Worm (Caenorhabditis elegans) whole organism, young adult: ENCODE data around the gene F09A5.2.
A peak's percentile ranks its signal among the peaks of the same experiment; 100 is the strongest.

ENCODE experiments used
- B0019.2 ChIP-seq: fragments of 200-800 bp; sonication (Bioruptor generic); conservative IDR thresholded peaks from 2 replicates; pipeline ENCODE4 v1.3.6; 2022; ENCODE audit warnings: missing genetic modification reagents, missing genetic modification characterization, missing compliant biosample characterization
- C06A6.2 ChIP-seq: fragments of 200-800 bp; sonication (Bioruptor generic); conservative IDR thresholded peaks from 2 replicates; pipeline ENCODE4 v1.3.6; 2022; ENCODE audit warnings: missing genetic modification characterization, missing compliant biosample characterization
- C17E4.6 ChIP-seq: fragments of 200-800 bp; sonication (Bioruptor generic); IDR thresholded peaks from 2 replicates; pipeline ENCODE4 v1.3.6; 2022; ENCODE audit warnings: missing genetic modification reagents, missing genetic modification characterization, missing compliant biosample characterization
- F33H1.4 ChIP-seq: fragments of 200-800 bp; sonication (Bioruptor generic); IDR thresholded peaks from 2 replicates; pipeline ENCODE4 v1.3.6; 2022; ENCODE audit warnings: missing genetic modification reagents, missing genetic modification characterization, missing compliant biosample characterization
- F52B5.7 ChIP-seq: sonication (generic microtip); optimal IDR thresholded peaks from 2 replicates; lab custom pipeline; 2016; ENCODE audit warnings: mild to moderate bottlenecking, missing genetic modification characterization, missing compliant biosample characterization
- T07F8.4 ChIP-seq: sonication (generic microtip); optimal IDR thresholded peaks from 2 replicates; lab custom pipeline; 2016; ENCODE audit warnings: mild to moderate bottlenecking, missing genetic modification characterization, moderate library complexity, missing compliant biosample characterization
- ama-1 ChIP-seq, 3 experiments: fragments of 150-350 bp in 1 of 3; sonication (generic microtip) in 2 of 3; optimal IDR thresholded peaks; 2 replicates each; lab custom pipeline; 2014 to 2018; ENCODE audit warnings: missing biosample characterization in 2 of 3, missing genetic modification characterization in 2 of 3, missing genetic modification reagents in 2 of 3
- aptf-2 ChIP-seq: fragments of 200-800 bp; sonication (Bioruptor generic); conservative IDR thresholded peaks from 2 replicates; pipeline ENCODE4 v1.3.6; 2022; ENCODE audit warnings: missing genetic modification reagents, missing genetic modification characterization, missing compliant biosample characterization
- athp-1 ChIP-seq: sonication (generic microtip); optimal IDR thresholded peaks from 2 replicates; lab custom pipeline; 2017; ENCODE audit warnings: mild to moderate bottlenecking, missing genetic modification characterization, missing compliant biosample characterization
- attf-6 ChIP-seq: fragments of 200-800 bp; sonication (Bioruptor generic); IDR thresholded peaks from 2 replicates; pipeline ENCODE4 v1.3.6; 2022; ENCODE audit warnings: missing genetic modification reagents, missing genetic modification characterization, missing compliant biosample characterization
- bed-2 ChIP-seq: fragments of 200-800 bp; sonication (Bioruptor generic); IDR thresholded peaks from 2 replicates; pipeline ENCODE4 v1.3.6; 2022; ENCODE audit warnings: missing genetic modification reagents, missing genetic modification characterization, missing compliant biosample characterization
- ccch-3 ChIP-seq: fragments of 200-800 bp; sonication (Bioruptor generic); optimal IDR thresholded peaks from 2 replicates; lab custom pipeline; 2018; ENCODE audit warnings: mild to moderate bottlenecking, missing genetic modification characterization, missing compliant biosample characterization
- cebp-1 ChIP-seq, 2 experiments: fragments of 200-800 bp in 1 of 2; sonication (Bioruptor generic) in 1 of 2; sonication (generic microtip) in 1 of 2; IDR thresholded peaks in 1 of 2; optimal IDR thresholded peaks in 1 of 2; 2 replicates each; pipeline versions ENCODE4 v1.3.6 to Lab custom; 2017 to 2022; ENCODE audit warnings: missing compliant biosample characterization in 2 of 2, missing genetic modification characterization in 2 of 2, mild to moderate bottlenecking in 1 of 2, missing genetic modification reagents in 1 of 2, moderate library complexity in 1 of 2
- cebp-2 ChIP-seq: fragments of 200-800 bp; sonication (Bioruptor generic); IDR thresholded peaks from 2 replicates; pipeline ENCODE4 v1.3.6; 2022; ENCODE audit warnings: missing genetic modification characterization, missing compliant biosample characterization
- ceh-100 ChIP-seq: fragments of 200-800 bp; sonication (Bioruptor generic); IDR thresholded peaks from 2 replicates; pipeline ENCODE4 v1.3.6; 2022; ENCODE audit warnings: missing genetic modification reagents, missing genetic modification characterization, missing compliant biosample characterization
- ceh-58 ChIP-seq: fragments of 200-800 bp; sonication (Bioruptor generic); IDR thresholded peaks from 2 replicates; pipeline ENCODE4 v1.3.6; 2022; ENCODE audit warnings: missing genetic modification characterization, missing compliant biosample characterization
- chd-7 ChIP-seq: sonication (generic microtip); optimal IDR thresholded peaks from 2 replicates; lab custom pipeline; 2016; ENCODE audit warnings: mild to moderate bottlenecking, missing genetic modification characterization, moderate library complexity, missing compliant biosample characterization
- dox-1 ChIP-seq: fragments of 200-800 bp; sonication (Bioruptor generic); IDR thresholded peaks from 2 replicates; pipeline ENCODE4 v1.3.6; 2022; ENCODE audit warnings: missing genetic modification reagents, missing genetic modification characterization, missing compliant biosample characterization
- egl-44 ChIP-seq: fragments of 200-800 bp; sonication (Bioruptor generic); IDR thresholded peaks from 2 replicates; pipeline ENCODE4 v1.3.6; 2022; ENCODE audit warnings: missing genetic modification reagents, missing genetic modification characterization, missing compliant biosample characterization
- ekl-4 ChIP-seq: fragments of 200-800 bp; sonication (Bioruptor generic); IDR thresholded peaks from 2 replicates; pipeline ENCODE4 v1.3.6; 2022; ENCODE audit warnings: missing genetic modification reagents, missing genetic modification characterization, missing compliant biosample characterization
- let-526 ChIP-seq: fragments of 200-800 bp; sonication (Bioruptor generic); IDR thresholded peaks from 2 replicates; pipeline ENCODE4 v1.3.6; 2022; ENCODE audit warnings: missing genetic modification reagents, missing genetic modification characterization, missing compliant biosample characterization
- let-607 ChIP-seq, 2 experiments: fragments of 200-800 bp in 1 of 2; sonication (Bioruptor generic) in 1 of 2; sonication (generic microtip) in 1 of 2; optimal IDR thresholded peaks; 2 replicates each; lab custom pipeline; 2016 to 2018; ENCODE audit warnings: mild to moderate bottlenecking in 2 of 2, missing compliant biosample characterization in 2 of 2, missing genetic modification characterization in 2 of 2, moderate library complexity in 2 of 2, missing genotype in 1 of 2
- lin-35 ChIP-seq, 3 experiments: fragments of 150-350 bp in 2 of 3; sonication (generic microtip) in 1 of 3; optimal IDR thresholded peaks; 2 replicates each; lab custom pipeline; 2014 to 2018; ENCODE audit warnings: missing biosample characterization in 3 of 3, missing genetic modification characterization in 3 of 3, missing genetic modification reagents in 3 of 3
- lin-54 ChIP-seq: fragments of 200-800 bp; sonication (Bioruptor generic); optimal IDR thresholded peaks from 2 replicates; lab custom pipeline; 2018; ENCODE audit warnings: mild to moderate bottlenecking, missing genetic modification characterization, missing compliant biosample characterization
- mcd-1 ChIP-seq: fragments of 200-800 bp; sonication (Bioruptor generic); IDR thresholded peaks from 2 replicates; pipeline ENCODE4 v1.3.6; 2022; ENCODE audit warnings: missing genetic modification reagents, missing genetic modification characterization, missing compliant biosample characterization
- mxl-1 ChIP-seq: sonication (generic microtip); optimal IDR thresholded peaks from 2 replicates; lab custom pipeline; 2016; ENCODE audit warnings: missing genetic modification characterization, missing compliant biosample characterization
- nhr-27 ChIP-seq: fragments of 200-800 bp; sonication (Bioruptor generic); optimal IDR thresholded peaks from 2 replicates; lab custom pipeline; 2018; ENCODE audit warnings: mild to moderate bottlenecking, missing genetic modification characterization, moderate library complexity, missing compliant biosample characterization
- nhr-80 ChIP-seq: sonication (generic microtip); optimal IDR thresholded peaks from 2 replicates; lab custom pipeline; 2016; ENCODE audit warnings: missing genetic modification characterization, missing compliant biosample characterization
- repo-1 ChIP-seq: sonication (generic microtip); optimal IDR thresholded peaks from 2 replicates; lab custom pipeline; 2017; ENCODE audit warnings: mild to moderate bottlenecking, missing genetic modification characterization, missing compliant biosample characterization
- sea-2 ChIP-seq: fragments of 200-800 bp; sonication (Bioruptor generic); IDR thresholded peaks from 2 replicates; pipeline ENCODE4 v1.3.6; 2022; ENCODE audit warnings: missing genetic modification characterization, missing compliant biosample characterization
- snpc-1.3 ChIP-seq: sonication (generic microtip); optimal IDR thresholded peaks from 2 replicates; lab custom pipeline; 2017; ENCODE audit warnings: missing genetic modification characterization, mild to moderate bottlenecking, missing compliant biosample characterization, antibody characterized with exemption, moderate library complexity, missing genotype, missing genetic modification reagents; ENCODE audit not compliant: insufficient read depth
- snpc-3.4 ChIP-seq: sonication (generic microtip); optimal IDR thresholded peaks from 2 replicates; lab custom pipeline; 2017; ENCODE audit warnings: missing genetic modification characterization, mild to moderate bottlenecking, missing compliant biosample characterization, antibody characterized with exemption, moderate library complexity, missing genotype, missing genetic modification reagents
- snpc-4 ChIP-seq, 5 experiments: fragments of 150-350 bp in 1 of 5; sonication (generic microtip) in 4 of 5; optimal IDR thresholded peaks; 2 replicates each; lab custom pipeline; 2014 to 2018; ENCODE audit warnings: missing genetic modification characterization in 5 of 5, missing biosample characterization in 3 of 5, antibody characterized with exemption in 2 of 5, mild to moderate bottlenecking in 2 of 5, missing compliant biosample characterization in 2 of 5, missing genotype in 2 of 5, moderate library complexity in 2 of 5, missing genetic modification reagents in 1 of 5
- somi-1 ChIP-seq: fragments of 200-800 bp; sonication (Bioruptor generic); optimal IDR thresholded peaks from 2 replicates; lab custom pipeline; 2018; ENCODE audit warnings: mild to moderate bottlenecking, missing genetic modification characterization, missing compliant biosample characterization
- unc-62 ChIP-seq: fragments of 150-350 bp; optimal IDR thresholded peaks from 2 replicates; lab custom pipeline; 2014; ENCODE audit warnings: missing biosample characterization, missing genetic modification reagents, missing genetic modification characterization
- xnd-1 ChIP-seq: sonication (generic microtip); optimal IDR thresholded peaks from 2 replicates; lab custom pipeline; 2016; ENCODE audit warnings: missing genotype, missing genetic modification reagents, missing genetic modification characterization, missing compliant biosample characterization
- zfh-2 ChIP-seq: fragments of 200-800 bp; sonication (Bioruptor generic); conservative IDR thresholded peaks from 2 replicates; pipeline ENCODE4 v1.3.6; 2022; ENCODE audit warnings: missing genetic modification reagents, missing genetic modification characterization, missing compliant biosample characterization

Gene F09A5.2

DNA sequence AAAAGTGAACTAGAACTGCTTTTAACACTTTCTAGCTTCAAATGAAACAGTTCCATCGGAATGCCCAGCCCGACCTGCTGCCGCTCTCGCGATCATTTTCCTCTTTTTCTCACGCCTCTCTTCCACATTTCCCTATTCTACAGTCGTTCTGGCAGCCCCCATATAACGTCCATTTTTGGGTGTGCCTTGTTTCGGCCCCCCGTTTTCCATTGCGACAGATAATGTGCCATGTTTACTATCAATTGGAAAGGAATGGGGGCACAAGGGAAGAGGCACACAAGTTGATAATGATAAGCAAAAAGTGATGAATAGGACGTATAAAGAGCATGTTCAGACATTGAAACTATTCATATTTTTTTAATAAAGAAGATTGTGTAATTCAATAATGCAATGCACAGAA lies 24.1 kb downstream of the F09A5.2 start (continued):
- TF ChIP-seq dox-1 (peak; percentile 82), nhr-27 (no peak), egl-44 (peak; percentile 61; the same call in 1 of the 2 replicates), snpc-4 (GFP tag; optimal IDR thresholded peaks at IDR 0.05; lab: Kevin White, UChicago) (no peak), snpc-4 (tag; optimal IDR thresholded peaks at IDR 0.05; lab: Kevin White, UChicago) (no peak), attf-6 (GFP tag; lab: Robert Waterston, UW) (no peak), snpc-1.3 (no peak), sea-2 (GFP tag; lab: Robert Waterston, UW) (no peak)

DNA sequence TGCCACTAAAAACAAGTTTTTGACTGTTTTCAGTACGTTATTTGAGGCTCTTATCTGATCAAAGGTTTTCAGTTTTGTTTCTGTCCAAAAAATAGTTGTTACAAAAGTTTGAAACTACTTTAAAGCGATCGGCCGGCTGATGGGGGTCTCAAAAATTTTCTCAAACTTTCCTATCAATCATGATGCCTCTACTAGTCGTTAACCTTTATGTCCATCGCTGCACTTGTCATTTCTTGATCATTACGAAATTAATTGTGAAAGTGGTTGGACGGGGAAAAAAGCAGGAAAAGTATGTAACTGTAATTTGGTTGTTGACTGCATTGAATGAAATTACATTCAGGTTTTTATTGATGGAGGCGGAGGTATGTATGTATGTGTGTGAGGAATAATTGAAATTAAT lies 25.0 kb downstream of the F09A5.2 start:
- no peak for TF ChIP-seq chd-7 (tag; lab: Kevin White, UChicago)
- peak; percentile 2 for TF ChIP-seq unc-62
- no peak for TF ChIP-seq ekl-4 (GFP tag; lab: Robert Waterston, UW)
- no peak for TF ChIP-seq xnd-1 (tag; lab: Kevin White, UChicago)
- TF ChIP-seq cebp-1 (GFP tag; IDR thresholded peaks at IDR 0.05; lab: Robert Waterston, UW), result peak; percentile 73
- TF ChIP-seq cebp-1 (tag; optimal IDR thresholded peaks at IDR 0.05; lab: Kevin White, UChicago), result peak; percentile 78
- no peak for TF ChIP-seq F33H1.4 (GFP tag; lab: Robert Waterston, UW)
- no peak for TF ChIP-seq T07F8.4 (tag; lab: Kevin White, UChicago)
- TF ChIP-seq snpc-3.4 (tag; lab: Kevin White, UChicago), result no peak
- no peak for TF ChIP-seq let-607 (tag; optimal IDR thresholded peaks at IDR 0.05; lab: Kevin White, UChicago)
- peak; percentile 43 for TF ChIP-seq nhr-80

DNA sequence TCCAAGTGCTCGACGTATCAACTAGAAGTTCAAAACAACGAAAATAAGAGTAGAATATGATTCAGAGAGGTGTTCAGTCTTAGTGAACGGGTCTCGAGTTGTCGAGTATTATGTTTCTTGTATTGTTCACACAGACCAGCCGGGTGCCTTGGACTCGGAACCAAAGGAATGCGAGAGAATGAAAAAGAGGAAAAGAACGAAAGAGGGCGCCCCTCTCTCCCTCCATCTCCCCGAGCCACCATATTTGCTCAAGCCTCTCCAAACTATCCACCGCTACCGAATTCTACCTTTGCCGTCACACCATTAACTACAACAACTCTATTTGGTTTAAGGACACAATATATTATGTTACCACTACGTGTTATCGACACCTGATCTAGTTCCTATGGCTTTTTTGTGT lies 26.9 kb downstream of the F09A5.2 start:
- TF ChIP-seq repo-1 (tag; lab: Kevin White, UChicago), result no peak
- TF ChIP-seq ekl-4 (GFP tag; lab: Robert Waterston, UW), result no peak
- TF ChIP-seq B0019.2, result no peak
- no peak; the same call in 1 of the 2 replicates for TF ChIP-seq zfh-2 (GFP tag; lab: Robert Waterston, UW)
- TF ChIP-seq mcd-1, result no peak
- no peak for TF ChIP-seq athp-1 (tag; lab: Kevin White, UChicago)
- no peak for TF ChIP-seq cebp-1 (GFP tag; IDR thresholded peaks at IDR 0.05; lab: Robert Waterston, UW)
- TF ChIP-seq cebp-1 (tag; optimal IDR thresholded peaks at IDR 0.05; lab: Kevin White, UChicago), result no peak
- TF ChIP-seq let-526 (GFP tag; lab: Robert Waterston, UW), result no peak
- no peak for TF ChIP-seq C17E4.6 (GFP tag; lab: Robert Waterston, UW)
- TF ChIP-seq C06A6.2 (GFP tag; lab: Robert Waterston, UW), result no peak
- no peak for TF ChIP-seq T07F8.4 (tag; lab: Kevin White, UChicago)
- TF ChIP-seq aptf-2 (GFP tag; lab: Robert Waterston, UW), result no peak
- TF ChIP-seq ccch-3 (GFP tag; lab: Kevin White, UChicago), result no peak
- TF ChIP-seq, all 124 proteins: peak for 0

DNA sequence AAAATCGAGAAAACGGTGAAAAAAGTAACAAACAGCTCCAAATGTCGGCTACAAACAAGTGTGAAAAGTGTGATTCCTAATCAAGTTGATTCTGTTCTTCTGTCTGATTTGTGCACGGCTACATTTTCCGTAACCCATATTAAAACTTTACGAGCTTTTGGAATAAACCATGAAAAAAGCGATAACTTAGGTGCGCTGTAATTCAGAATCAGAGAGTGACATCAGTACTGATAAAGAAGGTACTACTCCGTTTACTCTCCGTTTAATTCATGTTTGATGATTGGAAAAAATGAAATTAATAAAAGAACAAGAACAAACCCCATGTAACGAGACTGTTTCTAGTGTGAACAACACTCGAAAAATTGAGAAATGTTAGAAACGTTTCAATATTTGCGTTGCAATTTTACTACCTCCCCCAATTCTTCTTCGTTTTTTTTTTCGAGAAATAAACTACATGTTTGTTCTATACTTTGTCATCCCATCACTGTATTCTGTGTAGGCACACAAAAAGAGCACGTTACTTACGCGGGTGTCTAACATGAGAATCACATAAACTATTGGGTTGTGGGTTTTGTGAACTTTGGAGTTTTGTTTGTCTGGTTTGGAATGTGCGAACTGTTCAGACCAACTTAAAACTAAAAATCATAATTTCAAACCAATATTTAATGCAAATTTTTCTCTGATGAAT lies 27.6 kb downstream of the F09A5.2 start:
- no peak for TF ChIP-seq ceh-100 (GFP tag; lab: Robert Waterston, UW)
- no peak for TF ChIP-seq ceh-58 (GFP tag; lab: Robert Waterston, UW)
- no peak for TF ChIP-seq mxl-1 (tag; lab: Kevin White, UChicago)
- TF ChIP-seq lin-35 (GFP tag; optimal IDR thresholded peaks at IDR 0.05; lab: Kevin White, UChicago), result no peak
- no peak for TF ChIP-seq bed-2 (GFP tag; lab: Robert Waterston, UW)
- TF ChIP-seq F52B5.7 (tag; lab: Kevin White, UChicago), result no peak
- TF ChIP-seq somi-1 (GFP tag; lab: Kevin White, UChicago), result no peak
- no peak for TF ChIP-seq xnd-1 (tag; lab: Kevin White, UChicago)
- no peak for TF ChIP-seq ama-1 (optimal IDR thresholded peaks at IDR 0.05; lab: Kevin White, UChicago)
- no peak for TF ChIP-seq ama-1 (GFP tag; optimal IDR thresholded peaks at IDR 0.05; lab: Kevin White, UChicago)
- no peak for TF ChIP-seq cebp-2 (GFP tag; lab: Robert Waterston, UW)
- no peak for TF ChIP-seq lin-54 (GFP tag; lab: Kevin White, UChicago)
- no peak for TF ChIP-seq repo-1 (tag; lab: Kevin White, UChicago)
